Fruit fly (Drosophila melanogaster): ENCODE measurements around the gene CG7369.

CG7369 gene

dm6 chr3L:22749147-22749550, 7.6 kb downstream of the CG7369 start, which contains the start of gene SPoCk (continued):
- TF ChIP-seq scrt (GFP tag; optimal IDR thresholded peaks at IDR 0.05) (peak; percentile 20), tio (GFP tag; optimal IDR thresholded peaks at IDR 0.05) (no peak), CG8388 (GFP tag; optimal IDR thresholded peaks at IDR 0.05) (no peak), CG4282 (GFP tag; optimal IDR thresholded peaks at IDR 0.05) (no peak), Ptx1 (GFP tag; IDR thresholded peaks at IDR 0.05) (no peak), fd96Cb (tag; optimal IDR thresholded peaks at IDR 0.05) (no peak), CG5180 (GFP tag; optimal IDR thresholded peaks at IDR 0.05) (peak; percentile 97), CG17328 (GFP tag; IDR thresholded peaks at IDR 0.05) (no peak), kni (GFP tag; optimal IDR thresholded peaks at IDR 0.05) (no peak), danr (GFP tag; IDR thresholded peaks at IDR 0.05) (no peak), CG31441 (GFP tag; IDR thresholded peaks at IDR 0.05) (no peak), nmo (GFP tag; optimal IDR thresholded peaks at IDR 0.05) (no peak), trem (tag; optimal IDR thresholded peaks at IDR 0.05) (peak; percentile 19), lbe (GFP tag; optimal IDR thresholded peaks at IDR 0.05) (peak; percentile 5), CG10654 (GFP tag; optimal IDR thresholded peaks at IDR 0.05) (no peak), CG7928 (GFP tag; optimal IDR thresholded peaks at IDR 0.05) (no peak), Ets65A (GFP tag) (peak; percentile 52), CG18599 (GFP tag; optimal IDR thresholded peaks at IDR 0.05) (no peak), CG9876 (GFP tag; optimal IDR thresholded peaks at IDR 0.05) (no peak), CG3847 (GFP tag; IDR thresholded peaks at IDR 0.05) (no peak), yki (optimal IDR thresholded peaks at IDR 0.05) (no peak), cwo (GFP tag; optimal IDR thresholded peaks at IDR 0.05) (no peak), CG8281 (tag; optimal IDR thresholded peaks at IDR 0.05) (no peak), GATAe (GFP tag; conservative IDR thresholded peaks at IDR 0.05) (no peak), CG33213 (GFP tag; optimal IDR thresholded peaks at IDR 0.05) (peak; percentile 13), CG7357 (GFP tag; IDR thresholded peaks at IDR 0.05) (no peak), Hmr (GFP tag; optimal IDR thresholded peaks at IDR 0.05) (peak; percentile 24), amos (GFP tag; IDR thresholded peaks at IDR 0.05; ENCODE audit: partially characterized antibody) (peak; percentile 55; the same call in 1 of the 2 replicates), Bgb (GFP tag; IDR thresholded peaks at IDR 0.05; ENCODE audit: partially characterized antibody) (peak; percentile 36; the same call in 1 of the 2 replicates), CG18011 (GFP tag; optimal IDR thresholded peaks at IDR 0.05) (peak; percentile 67), ash1 (GFP tag; optimal IDR thresholded peaks at IDR 0.05) (no peak), schlank (tag; optimal IDR thresholded peaks at IDR 0.05) (no peak), Meics (GFP tag; optimal IDR thresholded peaks at IDR 0.05) (no peak), nom (GFP tag; optimal IDR thresholded peaks at IDR 0.05) (peak; percentile 57), CG2202 (tag; optimal IDR thresholded peaks at IDR 0.05) (no peak), pzg (GFP tag; optimal IDR thresholded peaks at IDR 0.05) (peak; percentile 62), ind (GFP tag; optimal IDR thresholded peaks at IDR 0.05) (no peak), CG10565 (GFP tag; optimal IDR thresholded peaks at IDR 0.05) (no peak), luna (GFP tag; optimal IDR thresholded peaks at IDR 0.05) (no peak), ro (GFP tag; IDR thresholded peaks at IDR 0.05) (no peak), NC2α (GFP tag; optimal IDR thresholded peaks at IDR 0.05) (no peak), pum (GFP tag; optimal IDR thresholded peaks at IDR 0.05) (no peak), MESR4 (GFP tag; optimal IDR thresholded peaks at IDR 0.05) (peak; percentile 15), CG11398 (GFP tag; optimal IDR thresholded peaks at IDR 0.05) (no peak), Ets97D (GFP tag; optimal IDR thresholded peaks at IDR 0.05) (no peak), Sox102F (GFP tag; optimal IDR thresholded peaks at IDR 0.05) (no peak), CG3726 (GFP tag; IDR thresholded peaks at IDR 0.05) (no peak), CG2116 (GFP tag; optimal IDR thresholded peaks at IDR 0.05) (peak; percentile 74), CG13123 (GFP tag; optimal IDR thresholded peaks at IDR 0.05) (no peak), CG11504 (tag; optimal IDR thresholded peaks at IDR 0.05) (peak; percentile 30), CG15514 (GFP tag; optimal IDR thresholded peaks at IDR 0.05) (peak; percentile 52)

Data from whole organism, embryonic.